Fruit fly (Drosophila melanogaster): ENCODE results near the gene Mhc.

The Mhc gene

DNA sequence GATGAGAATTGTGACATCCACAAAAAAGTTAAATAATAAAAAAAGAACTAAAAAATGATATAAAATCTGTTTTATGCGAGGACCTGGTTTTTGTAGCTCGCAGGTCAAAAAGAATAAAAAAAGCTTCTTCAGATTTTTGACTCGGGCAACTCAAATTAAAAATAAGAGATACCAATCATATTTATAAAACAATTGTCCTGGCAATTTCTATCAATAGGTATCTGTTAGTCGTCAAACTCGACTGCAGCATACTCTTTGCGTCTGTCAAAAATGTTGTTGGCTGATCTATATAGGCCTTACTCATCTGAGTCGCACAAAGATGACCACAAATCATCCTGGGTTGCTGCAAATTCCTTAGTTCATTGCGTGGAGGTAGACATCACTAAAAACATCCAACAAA is 43.8 kb upstream of the Mhc start:
- peak; percentile 21; the same call in 1 of the 3 replicates for TF ChIP-seq CG34224 (GFP tag; IDR thresholded peaks at IDR 0.05; ENCODE audit: partially characterized antibody)
- TF ChIP-seq Deaf1 (tag; optimal IDR thresholded peaks at IDR 0.05): no peak
- no peak for TF ChIP-seq da (GFP tag; optimal IDR thresholded peaks at IDR 0.05)
- TF ChIP-seq CG6791 (GFP tag; IDR thresholded peaks at IDR 0.05; ENCODE audit: partially characterized antibody): peak; percentile 60; the same call in 1 of the 3 replicates
- TF ChIP-seq Gsc (GFP tag; IDR thresholded peaks at IDR 0.05): no peak
- no peak for TF ChIP-seq tin (GFP tag; optimal IDR thresholded peaks at IDR 0.05)
- no peak for TF ChIP-seq sob (GFP tag; IDR thresholded peaks at IDR 0.05)
- TF ChIP-seq CG7987 (GFP tag; optimal IDR thresholded peaks at IDR 0.05): no peak
- TF ChIP-seq CG7963 (GFP tag; IDR thresholded peaks at IDR 0.05; ENCODE audit: partially characterized antibody): peak; percentile 45; the same call in 2 of the 3 replicates
- TF ChIP-seq emc (GFP tag; optimal IDR thresholded peaks at IDR 0.05): no peak
- TF ChIP-seq Scr (GFP tag; IDR thresholded peaks at IDR 0.05; ENCODE audit: partially characterized antibody): peak; percentile 40; the same call in 1 of the 2 replicates
- TF ChIP-seq Bgb (GFP tag; IDR thresholded peaks at IDR 0.05; ENCODE audit: partially characterized antibody): peak; percentile 63; the same call in 1 of the 2 replicates
- no peak for TF ChIP-seq Sox102F (GFP tag; optimal IDR thresholded peaks at IDR 0.05)
- peak; percentile 26 for TF ChIP-seq Med (GFP tag)
- no peak for TF ChIP-seq CG14050 (GFP tag; IDR thresholded peaks at IDR 0.05)
- TF ChIP-seq CG4617 (GFP tag; optimal IDR thresholded peaks at IDR 0.05; ENCODE audit: borderline replicate concordance): no peak
- TF ChIP-seq bsh (GFP tag; optimal IDR thresholded peaks at IDR 0.05): no peak
- peak; percentile 51 for TF ChIP-seq nerfin-2 (GFP tag; IDR thresholded peaks at IDR 0.05; ENCODE audit: partially characterized antibody)
- no peak for TF ChIP-seq CG4854 (GFP tag; optimal IDR thresholded peaks at IDR 0.05)
- peak; percentile 4 for TF ChIP-seq sens (GFP tag)
- TF ChIP-seq Drgx (GFP tag; IDR thresholded peaks at IDR 0.05): no peak
- TF ChIP-seq Dek (tag; optimal IDR thresholded peaks at IDR 0.05): no peak
- no peak for TF ChIP-seq CTCF (GFP tag; optimal IDR thresholded peaks at IDR 0.05)
- no peak for TF ChIP-seq CG13287 (GFP tag; IDR thresholded peaks at IDR 0.05; ENCODE audit: partially characterized antibody)
- no peak for TF ChIP-seq Ptx1 (GFP tag; IDR thresholded peaks at IDR 0.05)
- peak; percentile 56 for TF ChIP-seq CG16813 (GFP tag; IDR thresholded peaks at IDR 0.05; ENCODE audit: partially characterized antibody)
- TF ChIP-seq ato (GFP tag; IDR thresholded peaks at IDR 0.05; ENCODE audit: partially characterized antibody): 0 out of 2 replicates have a peak, but pooled peaks have one; percentile 40
- TF ChIP-seq ERR (GFP tag; optimal IDR thresholded peaks at IDR 0.05): no peak
- TF ChIP-seq CG12659 (GFP tag; optimal IDR thresholded peaks at IDR 0.05): no peak
- TF ChIP-seq pnt (GFP tag; optimal IDR thresholded peaks at IDR 0.05): no peak
- peak; percentile 75 for TF ChIP-seq HLH4C (GFP tag; IDR thresholded peaks at IDR 0.05; ENCODE audit: partially characterized antibody)
- TF ChIP-seq hth (optimal IDR thresholded peaks at IDR 0.05): no peak
- TF ChIP-seq CG11560 (tag; IDR thresholded peaks at IDR 0.05): no peak
- no peak for TF ChIP-seq Chrac-16 (GFP tag; optimal IDR thresholded peaks at IDR 0.05)
- no peak for TF ChIP-seq Hr51 (GFP tag; optimal IDR thresholded peaks at IDR 0.05)

DNA sequence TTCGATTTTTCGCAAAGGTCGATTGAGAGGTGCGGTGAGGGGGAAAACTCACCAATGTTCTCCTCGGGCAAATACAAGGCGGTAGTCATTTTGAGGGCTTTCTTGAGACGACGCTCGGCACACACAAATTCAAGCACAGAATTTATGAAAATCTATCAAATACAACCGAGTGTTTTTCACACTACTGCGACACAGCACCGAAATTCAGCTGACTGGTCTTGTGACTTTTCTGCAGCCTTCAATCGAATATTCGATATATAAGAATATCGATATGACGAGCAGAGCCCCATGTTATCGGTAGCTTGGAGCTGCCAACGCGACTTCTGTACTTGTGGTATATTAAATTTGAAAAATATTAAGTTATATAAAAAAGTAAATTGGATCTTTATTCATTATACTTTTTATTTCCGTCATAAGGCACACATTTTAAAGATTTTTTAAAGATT is 38.8 kb upstream of the Mhc start, which contains the start of gene VhaSFD:
Gene VhaSFD, minus strand, starts transcription at position 249 of the 446 bp plus-strand sequence.
- no peak for TF ChIP-seq CG10654 (GFP tag; optimal IDR thresholded peaks at IDR 0.05)
- TF ChIP-seq CG2678 (tag; optimal IDR thresholded peaks at IDR 0.05): no peak
- 0 out of 2 replicates have a peak, but pooled peaks have one; percentile 14 for TF ChIP-seq CG32532 (GFP tag; IDR thresholded peaks at IDR 0.05)
- no peak; the same call in 2 of the 3 replicates for TF ChIP-seq zen2 (GFP tag; IDR thresholded peaks at IDR 0.05; ENCODE audit: partially characterized antibody)
- peak; percentile 31 for TF ChIP-seq CrebB (tag; optimal IDR thresholded peaks at IDR 0.05)
- TF ChIP-seq kni (GFP tag; optimal IDR thresholded peaks at IDR 0.05): no peak
- no peak for TF ChIP-seq Hr78 (GFP tag; optimal IDR thresholded peaks at IDR 0.05)
- TF ChIP-seq scrt (GFP tag; optimal IDR thresholded peaks at IDR 0.05): no peak
- TF ChIP-seq CG15696 (tag; optimal IDR thresholded peaks at IDR 0.05): peak; percentile 28
- TF ChIP-seq MBD-R2 (GFP tag; IDR thresholded peaks at IDR 0.05): peak; percentile 62
- peak; percentile 99 for TF ChIP-seq CG11560 (tag; IDR thresholded peaks at IDR 0.05)
- no peak for TF ChIP-seq pita (GFP tag; optimal IDR thresholded peaks at IDR 0.05)
- peak; percentile 31 for TF ChIP-seq CG18262 (tag; optimal IDR thresholded peaks at IDR 0.05)
- no peak for TF ChIP-seq grn (GFP tag; optimal IDR thresholded peaks at IDR 0.05)
- no peak for TF ChIP-seq Taf1 (GFP tag; IDR thresholded peaks at IDR 0.05)
- TF ChIP-seq CG31365 (tag; optimal IDR thresholded peaks at IDR 0.05): no peak
- no peak for TF ChIP-seq CG11504 (tag; optimal IDR thresholded peaks at IDR 0.05)

Data from whole organism, embryonic.